Worm (Caenorhabditis elegans): ENCODE data around the gene tag-290.

Gene tag-290

ce11 chrV:11629222-11630026 lies 16.3 kb downstream of the tag-290 start, which contains the start of gene F35B12.10:
Gene F35B12.10 (minus strand): TSS chrV:11629272.
- TF ChIP-seq lin-38 (GFP tag; IDR thresholded peaks at IDR 0.05) (no peak), F44E2.7 (GFP tag; IDR thresholded peaks at IDR 0.05) (no peak), skn-1 (tag; optimal IDR thresholded peaks at IDR 0.05) (no peak), sdz-12 (GFP tag; optimal IDR thresholded peaks at IDR 0.05) (no peak), ztf-11 (tag; optimal IDR thresholded peaks at IDR 0.05) (no peak), D1046.2 (GFP tag; IDR thresholded peaks at IDR 0.05) (no peak), arid-1 (GFP tag; conservative IDR thresholded peaks at IDR 0.05) (no peak), dmd-9 (GFP tag; IDR thresholded peaks at IDR 0.05) (no peak), nhr-6 (tag; optimal IDR thresholded peaks at IDR 0.05) (no peak), nhr-28 (tag; optimal IDR thresholded peaks at IDR 0.05) (peak; percentile 65), php-3 (GFP tag; IDR thresholded peaks at IDR 0.05) (peak; percentile 45; the same call in 1 of the 2 replicates), mep-1 (tag; optimal IDR thresholded peaks at IDR 0.05) (peak; percentile 24), lin-13 (GFP tag; optimal IDR thresholded peaks at IDR 0.05) (no peak), ces-1 (GFP tag; optimal IDR thresholded peaks at IDR 0.05) (no peak), ceh-62 (tag; optimal IDR thresholded peaks at IDR 0.05) (no peak), snpc-1.2 (GFP tag; IDR thresholded peaks at IDR 0.05) (no peak), mxl-2 (GFP tag; conservative IDR thresholded peaks at IDR 0.05) (no peak), cey-2 (tag; optimal IDR thresholded peaks at IDR 0.05; ENCODE audit: borderline replicate concordance, insufficient read depth) (no peak), dmd-6 (GFP tag; IDR thresholded peaks at IDR 0.05) (peak; percentile 82), rbr-2 (tag; optimal IDR thresholded peaks at IDR 0.05) (no peak), daf-16 (GFP tag; optimal IDR thresholded peaks at IDR 0.05) (peak in 1 of 2 experiments; percentile 2), daf-16 (tag; optimal IDR thresholded peaks at IDR 0.05) (peak; percentile 62), ctbp-1 (GFP tag; IDR thresholded peaks at IDR 0.05) (0 out of 2 replicates have a peak, but pooled peaks have one; percentile 18), hif-1 (tag; optimal IDR thresholded peaks at IDR 0.05) (peak in 1 of 2 experiments; percentile 27), F49E8.2 (tag; optimal IDR thresholded peaks at IDR 0.05; ENCODE audit: borderline replicate concordance) (no peak), lin-15B (tag; optimal IDR thresholded peaks at IDR 0.05) (no peak), tra-1 (GFP tag; IDR thresholded peaks at IDR 0.05) (0 out of 2 replicates have a peak, but pooled peaks have one; percentile 36), ceh-32 (tag; optimal IDR thresholded peaks at IDR 0.05; ENCODE audit: poor library complexity) (no peak), nhr-77 (tag; optimal IDR thresholded peaks at IDR 0.05) (peak; percentile 34), mxl-3 (GFP tag; optimal IDR thresholded peaks at IDR 0.05) (peak; percentile 55), aha-1 (tag) (no peak), dve-1 (tag; optimal IDR thresholded peaks at IDR 0.05; ENCODE audit: insufficient read depth) (peak; percentile 47), egl-43 (GFP tag; IDR thresholded peaks at IDR 0.05) (0 out of 2 replicates have a peak, but pooled peaks have one; percentile 14), pqm-1 (tag; optimal IDR thresholded peaks at IDR 0.05) (peak; percentile 59), nhr-48 (tag; optimal IDR thresholded peaks at IDR 0.05) (peak; percentile 27), egl-27 (tag; optimal IDR thresholded peaks at IDR 0.05) (no peak), zip-11 (GFP tag; IDR thresholded peaks at IDR 0.05) (no peak), nhr-237 (tag; optimal IDR thresholded peaks at IDR 0.05) (no peak), nhr-76 (tag; optimal IDR thresholded peaks at IDR 0.05) (no peak), tag-97 (GFP tag; IDR thresholded peaks at IDR 0.05) (no peak), vab-7 (GFP tag; IDR thresholded peaks at IDR 0.05) (no peak), dpl-1 (GFP tag; optimal IDR thresholded peaks at IDR 0.05) (no peak), attf-4 (tag; optimal IDR thresholded peaks at IDR 0.05) (no peak), mdt-29 (GFP tag; IDR thresholded peaks at IDR 0.05) (no peak), ZK546.5 (tag; optimal IDR thresholded peaks at IDR 0.05) (no peak), hlh-11 (tag; optimal IDR thresholded peaks at IDR 0.05) (peak; percentile 83)
